Worm (Caenorhabditis elegans) whole organism, L3 larva: ENCODE results near the gene mel-11.

ENCODE experiments used
- ZK546.5 ChIP-seq: sonication (generic microtip); optimal IDR thresholded peaks from 2 replicates; lab custom pipeline; 2017; ENCODE audit warnings: missing biosample characterization, missing genetic modification characterization
- ama-1 ChIP-seq: fragments of 150-350 bp; optimal IDR thresholded peaks from 2 replicates; lab custom pipeline; 2018
- ceh-82 ChIP-seq: fragments of 150-350 bp; optimal IDR thresholded peaks from 2 replicates; lab custom pipeline; 2014; ENCODE audit warnings: missing biosample characterization, missing genetic modification characterization
- ceh-9 ChIP-seq: sonication (generic microtip); optimal IDR thresholded peaks from 2 replicates; lab custom pipeline; 2018; ENCODE audit warnings: missing biosample characterization, missing genetic modification characterization
- daf-12 ChIP-seq: fragments of 150-350 bp; optimal IDR thresholded peaks from 2 replicates; lab custom pipeline; 2014; ENCODE audit warnings: missing biosample characterization, missing genetic modification reagents, missing genetic modification characterization
- egl-5 ChIP-seq: fragments of 150-350 bp; optimal IDR thresholded peaks from 2 replicates; lab custom pipeline; 2017; ENCODE audit warnings: missing biosample characterization, missing genetic modification reagents, missing genetic modification characterization, inconsistent platforms
- elt-2 ChIP-seq: sonication (generic microtip); optimal IDR thresholded peaks from 2 replicates; lab custom pipeline; 2016; ENCODE audit warnings: missing genetic modification reagents, mild to moderate bottlenecking, missing genetic modification characterization, missing compliant biosample characterization
- elt-3 ChIP-seq, 3 experiments: fragments of 150-350 bp in 1 of 3; sonication (generic microtip) in 2 of 3; optimal IDR thresholded peaks; 2 replicates in 2 of 3; 4 replicates in 1 of 3; lab custom pipeline; 2014 to 2017; ENCODE audit warnings: missing biosample characterization in 3 of 3, missing genetic modification characterization in 3 of 3
- eor-1 ChIP-seq, 2 experiments: fragments of 150-350 bp; optimal IDR thresholded peaks; 2 replicates each; lab custom pipeline; 2014 to 2018; ENCODE audit warnings: missing biosample characterization in 2 of 2, missing genetic modification characterization in 2 of 2
- fkh-10 ChIP-seq: sonication (generic microtip); optimal IDR thresholded peaks from 2 replicates; lab custom pipeline; 2017; ENCODE audit warnings: missing biosample characterization, missing genetic modification reagents, missing genetic modification characterization
- fkh-2 ChIP-seq: fragments of 150-350 bp; optimal IDR thresholded peaks from 2 replicates; lab custom pipeline; 2014; ENCODE audit warnings: missing biosample characterization, missing genetic modification reagents, missing genetic modification characterization
- fos-1 ChIP-seq: fragments of 150-350 bp; optimal IDR thresholded peaks from 2 replicates; lab custom pipeline; 2014; ENCODE audit warnings: missing biosample characterization, missing genetic modification characterization
- jun-1 ChIP-seq: fragments of 150-350 bp; optimal IDR thresholded peaks from 2 replicates; lab custom pipeline; 2014; ENCODE audit warnings: missing biosample characterization, missing genetic modification reagents, missing genetic modification characterization
- lin-15B ChIP-seq: fragments of 150-350 bp; optimal IDR thresholded peaks from 2 replicates; lab custom pipeline; 2014; ENCODE audit warnings: missing biosample characterization, missing genetic modification characterization
- lin-39 ChIP-seq: fragments of 150-350 bp; optimal IDR thresholded peaks from 2 replicates; lab custom pipeline; 2018; ENCODE audit warnings: missing biosample characterization, missing genetic modification reagents, missing genetic modification characterization
- mdl-1 ChIP-seq: fragments of 150-350 bp; optimal IDR thresholded peaks from 2 replicates; lab custom pipeline; 2014; ENCODE audit warnings: missing biosample characterization, missing genetic modification characterization
- nfya-1 ChIP-seq: sonication (generic microtip); optimal IDR thresholded peaks from 2 replicates; lab custom pipeline; 2017; ENCODE audit warnings: missing genetic modification characterization, mild to moderate bottlenecking, missing compliant biosample characterization, antibody characterized with exemption, moderate library complexity; ENCODE audit not compliant: insufficient read depth
- nhr-11 ChIP-seq: fragments of 150-350 bp; optimal IDR thresholded peaks from 2 replicates; lab custom pipeline; 2014; ENCODE audit warnings: missing biosample characterization, missing genetic modification characterization
- nhr-23 ChIP-seq: fragments of 150-350 bp; optimal IDR thresholded peaks from 2 replicates; lab custom pipeline; 2014; ENCODE audit warnings: missing biosample characterization, missing genetic modification reagents, missing genetic modification characterization
- nhr-237 ChIP-seq: fragments of 150-350 bp; optimal IDR thresholded peaks from 2 replicates; lab custom pipeline; 2014; ENCODE audit warnings: missing biosample characterization, missing genetic modification characterization
- nhr-28 ChIP-seq: fragments of 150-350 bp; optimal IDR thresholded peaks from 2 replicates; lab custom pipeline; 2014; ENCODE audit warnings: missing biosample characterization, missing genetic modification characterization
- nhr-67 ChIP-seq: fragments of 150-350 bp; optimal IDR thresholded peaks from 2 replicates; lab custom pipeline; 2014; ENCODE audit warnings: missing biosample characterization, missing genetic modification characterization
- nhr-76 ChIP-seq: fragments of 150-350 bp; sonication (generic microtip); optimal IDR thresholded peaks from 5 replicates; lab custom pipeline; 2014; ENCODE audit warnings: missing biosample characterization, missing genetic modification characterization
- nhr-77 ChIP-seq: fragments of 150-350 bp; optimal IDR thresholded peaks from 2 replicates; lab custom pipeline; 2014; ENCODE audit warnings: missing biosample characterization, missing genetic modification characterization
- pha-4 ChIP-seq: fragments of 150-350 bp; optimal IDR thresholded peaks from 2 replicates; lab custom pipeline; 2014; ENCODE audit warnings: missing biosample characterization, missing genetic modification reagents, missing genetic modification characterization
- sea-2 ChIP-seq: fragments of 150-350 bp; sonication (generic microtip); optimal IDR thresholded peaks from 4 replicates; lab custom pipeline; 2014; ENCODE audit warnings: missing biosample characterization, missing genetic modification reagents, missing genetic modification characterization
- skn-1 ChIP-seq: fragments of 150-350 bp; optimal IDR thresholded peaks from 2 replicates; lab custom pipeline; 2014; ENCODE audit warnings: missing biosample characterization, missing genetic modification characterization
- snpc-4 ChIP-seq: fragments of 150-350 bp; optimal IDR thresholded peaks from 2 replicates; lab custom pipeline; 2014; ENCODE audit warnings: missing biosample characterization, missing genetic modification characterization
- tbx-2 ChIP-seq: sonication (generic microtip); optimal IDR thresholded peaks from 2 replicates; lab custom pipeline; 2016; ENCODE audit warnings: mild to moderate bottlenecking, missing genetic modification characterization, missing compliant biosample characterization
- unc-39 ChIP-seq: sonication (generic microtip); optimal IDR thresholded peaks from 4 replicates; lab custom pipeline; 2017; ENCODE audit warnings: missing biosample characterization, missing genetic modification characterization
- unc-62 ChIP-seq: fragments of 150-350 bp; sonication (generic microtip); optimal IDR thresholded peaks from 4 replicates; lab custom pipeline; 2014; ENCODE audit warnings: missing biosample characterization, missing genetic modification reagents, missing genetic modification characterization
- zag-1 ChIP-seq: fragments of 150-350 bp; optimal IDR thresholded peaks from 2 replicates; lab custom pipeline; 2014; ENCODE audit warnings: missing biosample characterization, missing genetic modification characterization
- ztf-11 ChIP-seq: fragments of 150-350 bp; optimal IDR thresholded peaks from 2 replicates; lab custom pipeline; 2014; ENCODE audit warnings: missing biosample characterization, missing genetic modification characterization
- ztf-4 ChIP-seq: fragments of 150-350 bp; optimal IDR thresholded peaks from 2 replicates; lab custom pipeline; 2014; ENCODE audit warnings: missing biosample characterization, missing genetic modification characterization

The mel-11 gene

DNA sequence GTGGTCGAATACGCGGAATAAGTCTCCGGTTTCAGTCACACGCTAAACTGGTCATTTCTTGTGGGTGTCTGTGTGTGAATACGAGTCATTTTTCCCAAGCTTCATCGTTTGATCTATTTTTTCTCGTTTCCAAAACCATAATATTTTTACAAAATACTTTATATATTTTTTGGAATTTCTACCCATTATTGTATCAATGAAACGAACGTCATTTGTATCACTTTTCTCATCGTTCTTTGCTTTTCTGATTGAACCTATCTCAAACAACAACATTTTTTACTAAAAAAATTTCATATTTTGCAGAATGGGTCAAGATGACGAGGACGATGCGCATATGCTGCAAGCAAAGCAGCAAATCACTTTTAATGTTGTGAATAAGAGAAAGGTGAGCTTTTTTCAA, at the start of gene mel-11:
Gene mel-11, plus strand, starts transcription at position 301 of the 400 bp plus-strand sequence.
- TF ChIP-seq sea-2 (GFP tag; lab: Kevin White, UChicago) (no peak), lin-15B (tag; lab: Kevin White, UChicago) (no peak)

DNA sequence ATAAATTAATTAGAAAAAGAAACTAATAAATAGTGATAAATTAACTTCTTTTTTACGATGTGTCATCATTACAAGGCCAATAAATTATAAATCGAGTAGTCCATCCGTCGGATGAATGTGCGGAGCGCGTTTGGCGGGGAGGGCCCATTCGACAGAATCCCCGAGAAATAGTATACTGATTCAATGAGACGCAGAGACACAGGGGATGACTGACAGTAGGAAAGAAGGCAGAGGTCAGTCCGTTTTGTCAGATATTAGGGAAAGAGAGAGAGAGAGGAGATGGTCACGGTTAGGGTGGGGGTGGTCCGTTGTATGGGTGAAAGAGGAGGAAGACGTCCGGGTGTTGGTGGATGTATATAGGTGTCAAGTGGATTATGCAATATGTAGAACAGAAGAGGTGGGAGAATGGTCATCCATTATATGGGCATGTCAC, 49.7 kb upstream of the mel-11 start:
- TF ChIP-seq egl-5 (tag; lab: Kevin White, UChicago) (peak; percentile 34), nhr-67 (no peak), nfya-1 (tag; lab: Kevin White, UChicago) (peak; percentile 2), unc-39 (tag; lab: Kevin White, UChicago) (no peak)

DNA sequence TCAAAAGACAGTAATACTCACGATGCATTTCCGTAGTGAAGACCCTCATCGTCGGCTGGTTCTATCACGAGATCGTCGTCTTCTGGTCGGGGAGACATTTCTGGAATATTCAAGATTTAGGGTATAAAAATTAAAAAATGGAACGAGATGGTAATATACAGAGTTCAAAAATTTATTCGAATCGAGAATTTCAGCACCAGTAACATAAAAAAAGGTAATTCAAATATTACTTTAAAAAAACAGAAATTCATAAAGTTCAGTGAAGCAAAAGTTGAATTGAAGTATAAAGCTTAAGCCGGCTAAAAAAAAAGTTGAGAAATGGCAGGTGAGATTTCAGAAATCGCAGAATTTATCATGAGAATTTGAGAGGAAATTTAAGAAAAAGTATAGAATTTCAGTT, 48.1 kb upstream of the mel-11 start, which contains the start of gene cam-1:
Gene cam-1, minus strand, starts transcription at position 101 of the 400 bp plus-strand sequence.
- no peak for TF ChIP-seq fkh-10 (GFP tag; lab: Kevin White, UChicago)
- TF ChIP-seq nhr-76 (tag; lab: Kevin White, UChicago), result no peak
- no peak for TF ChIP-seq unc-62
- no peak for TF ChIP-seq nhr-237
- no peak for TF ChIP-seq nhr-11 (tag; lab: Kevin White, UChicago)
- no peak for TF ChIP-seq snpc-4 (tag; lab: Kevin White, UChicago)
- no peak for TF ChIP-seq ceh-9
- TF ChIP-seq fos-1, result no peak
- TF ChIP-seq jun-1, result no peak
- TF ChIP-seq daf-12, result no peak
- no peak for TF ChIP-seq pha-4
- no peak for TF ChIP-seq skn-1 (tag; lab: Kevin White, UChicago)
- TF ChIP-seq elt-2, result no peak

DNA sequence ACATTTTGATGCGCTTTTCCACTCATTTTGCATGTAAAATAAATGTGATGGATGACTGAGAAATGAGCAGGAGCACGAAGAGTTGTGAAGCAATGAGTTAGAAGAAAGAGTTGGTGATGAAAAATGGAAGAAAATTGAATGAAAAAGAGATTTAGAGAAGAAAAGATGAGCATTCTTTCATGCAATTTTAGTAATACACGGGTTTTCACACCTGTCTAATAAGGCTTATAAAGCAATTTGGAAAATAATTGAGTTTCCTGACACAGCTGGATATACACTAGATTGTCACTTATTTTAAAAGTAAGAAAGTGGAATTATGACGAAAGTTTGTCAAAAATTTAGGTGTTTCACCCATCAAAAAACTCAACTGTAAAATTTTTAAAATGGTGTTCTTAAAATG, 47.5 kb upstream of the mel-11 start:
- TF ChIP-seq elt-3 (tag; optimal IDR thresholded peaks at IDR 0.05; lab: Kevin White, UChicago) (no peak), snpc-4 (tag; lab: Kevin White, UChicago) (no peak), jun-1 (no peak), skn-1 (tag; lab: Kevin White, UChicago) (no peak), ZK546.5 (tag; lab: Kevin White, UChicago) (no peak), ztf-11 (tag; lab: Kevin White, UChicago) (no peak), nhr-23 (no peak), ceh-82 (tag; lab: Kevin White, UChicago) (no peak), unc-62 (no peak), tbx-2 (tag; lab: Kevin White, UChicago) (no peak)
- TF ChIP-seq, all 47 proteins: peak for 0

DNA sequence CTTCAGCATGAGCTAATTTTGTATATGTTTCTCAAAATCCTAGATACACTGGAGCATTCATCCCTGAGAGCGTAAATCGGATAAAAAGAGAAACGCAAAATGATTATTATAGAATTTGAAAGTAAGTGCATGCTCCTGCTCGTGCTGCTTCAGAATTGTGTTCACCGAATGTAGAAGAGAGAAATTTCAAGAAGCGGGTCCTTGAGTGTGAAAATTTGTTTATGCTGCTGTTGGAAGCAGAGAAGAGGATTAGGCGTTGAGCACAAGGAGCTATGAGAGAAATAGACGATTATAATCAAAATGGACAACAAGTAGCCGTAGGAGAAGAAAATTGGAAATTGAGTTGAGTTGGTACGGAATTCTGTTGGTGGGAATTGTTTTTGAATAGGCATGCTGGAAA, 46.6 kb upstream of the mel-11 start:
- peak; percentile 96 for TF ChIP-seq fkh-10 (GFP tag; lab: Kevin White, UChicago)
- no peak for TF ChIP-seq ceh-9
- TF ChIP-seq nfya-1 (tag; lab: Kevin White, UChicago), result peak; percentile 9
- TF ChIP-seq sea-2 (GFP tag; lab: Kevin White, UChicago), result peak; percentile 2
- TF ChIP-seq, all 47 proteins: peak for 3

DNA sequence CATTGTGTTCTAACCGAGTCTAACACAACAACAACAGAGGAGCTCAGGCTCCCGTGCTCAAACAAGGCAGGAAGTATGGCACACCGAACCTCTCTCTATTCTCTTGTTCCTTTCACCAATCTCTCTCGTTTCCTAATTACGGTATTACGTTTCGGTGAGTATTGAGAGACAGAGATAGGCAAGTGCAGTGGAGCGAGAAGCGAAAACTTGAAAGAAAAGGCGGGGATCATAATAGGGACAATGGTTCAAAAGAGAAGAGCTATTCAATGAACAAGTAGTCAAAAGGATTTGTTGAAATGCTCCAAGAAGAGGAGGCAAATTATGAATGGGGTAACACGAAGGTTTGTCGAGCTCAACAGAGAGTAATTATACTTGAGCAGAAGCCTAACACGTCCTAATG, 45.0 kb upstream of the mel-11 start:
- TF ChIP-seq eor-1 (tag; optimal IDR thresholded peaks at IDR 0.05; lab: Kevin White, UChicago), result no peak
- TF ChIP-seq nhr-76 (tag; lab: Kevin White, UChicago), result no peak
- no peak for TF ChIP-seq fkh-2 (tag; lab: Kevin White, UChicago)
- TF ChIP-seq nhr-67, result no peak
- no peak for TF ChIP-seq nhr-23
- TF ChIP-seq ceh-9, result no peak
- no peak for TF ChIP-seq nhr-11 (tag; lab: Kevin White, UChicago)
- TF ChIP-seq elt-2, result no peak
- TF ChIP-seq nhr-28 (tag; lab: Kevin White, UChicago), result no peak
- no peak for TF ChIP-seq fkh-10 (GFP tag; lab: Kevin White, UChicago)
- no peak for TF ChIP-seq mdl-1 (tag; lab: Kevin White, UChicago)
- no peak for TF ChIP-seq ZK546.5 (tag; lab: Kevin White, UChicago)
- TF ChIP-seq ama-1 (lab: Kevin White, UChicago), result no peak
- TF ChIP-seq ztf-4 (tag; lab: Kevin White, UChicago), result no peak
- no peak for TF ChIP-seq zag-1 (tag; lab: Kevin White, UChicago)
- no peak for TF ChIP-seq lin-39 (tag; lab: Kevin White, UChicago)
- no peak for TF ChIP-seq nhr-77 (tag; lab: Kevin White, UChicago)
- TF ChIP-seq, all 47 proteins: peak for 0
